Worm (Caenorhabditis elegans): ENCODE results near the gene pho-13.

ce11 chrII:8820126-8820972 lies 13.5 kb upstream of the pho-13 start:
- no peak for TF ChIP-seq mdl-1 (tag; optimal IDR thresholded peaks at IDR 0.05)
- TF ChIP-seq lin-15B (tag; optimal IDR thresholded peaks at IDR 0.05) = no peak
- TF ChIP-seq skn-1 (tag; optimal IDR thresholded peaks at IDR 0.05) = no peak
- no peak for TF ChIP-seq sea-2 (GFP tag; optimal IDR thresholded peaks at IDR 0.05)
- no peak for TF ChIP-seq nhr-11 (tag; optimal IDR thresholded peaks at IDR 0.05)
- no peak for TF ChIP-seq fkh-2 (tag; optimal IDR thresholded peaks at IDR 0.05)
- TF ChIP-seq R02D3.7 (tag; optimal IDR thresholded peaks at IDR 0.05) = no peak
- no peak for TF ChIP-seq ztf-11 (tag; optimal IDR thresholded peaks at IDR 0.05)
- no peak for TF ChIP-seq lin-39 (tag; optimal IDR thresholded peaks at IDR 0.05)
- peak in 1 of 3 experiments; percentile 71 for TF ChIP-seq elt-3 (tag; optimal IDR thresholded peaks at IDR 0.05)
